Worm (Caenorhabditis elegans) whole organism, L4/young adult: ENCODE results near the gene mlc-3.

Source experiments
- W03F9.2 ChIP-seq: fragments of 150-350 bp; optimal IDR thresholded peaks from 2 replicates; lab custom pipeline; 2014; ENCODE audit warnings: missing biosample characterization, missing genetic modification characterization
- him-1 ChIP-seq: sonication (generic microtip); optimal IDR thresholded peaks from 2 replicates; lab custom pipeline; 2016; ENCODE audit warnings: missing genotype, missing genetic modification reagents, missing genetic modification characterization, missing compliant biosample characterization

DNA sequence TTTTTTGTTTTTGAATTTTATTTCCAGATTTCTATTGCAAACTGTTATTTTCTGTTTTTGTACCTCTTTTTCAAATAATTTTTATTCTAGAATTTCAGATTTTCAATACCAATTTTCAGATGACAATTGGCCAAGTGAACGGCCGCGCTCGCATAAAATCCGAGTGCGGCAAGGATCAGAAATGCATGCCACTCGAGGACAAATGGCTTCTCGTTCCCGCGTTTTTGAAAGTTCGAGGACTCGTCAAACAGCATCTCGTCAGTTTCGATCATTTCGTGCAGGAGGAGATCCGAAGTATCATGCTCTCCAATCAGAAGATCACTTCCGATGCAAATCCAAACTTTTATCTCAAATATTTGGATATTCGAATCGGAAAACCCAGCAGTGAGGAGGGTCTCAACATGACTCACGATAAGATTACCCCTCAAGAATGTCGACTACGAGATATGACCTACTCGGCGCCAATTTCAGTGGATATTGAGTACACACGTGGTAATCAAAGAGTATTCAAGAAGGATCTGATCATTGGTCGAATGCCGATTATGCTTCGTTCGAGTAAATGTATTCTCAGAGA, 7.5 kb upstream of the mlc-3 start, which contains the start of gene rpc-2:
- TF ChIP-seq him-1 (tag; lab: Kevin White, UChicago) (no peak), W03F9.2 (tag; lab: Kevin White, UChicago) (no peak)
